Worm (Caenorhabditis elegans) whole organism, early embryonic: ENCODE results near the gene F25B3.2.

Source experiments
- B0310.2 ChIP-seq: sonication (generic microtip); optimal IDR thresholded peaks from 2 replicates; lab custom pipeline; 2016; ENCODE audit warnings: mild to moderate bottlenecking, missing genetic modification characterization, missing compliant biosample characterization
- F13C5.2 ChIP-seq: sonication (generic microtip); optimal IDR thresholded peaks from 2 replicates; lab custom pipeline; 2017; ENCODE audit warnings: mild to moderate bottlenecking, missing genetic modification characterization, inconsistent platforms, missing compliant biosample characterization
- aly-1 ChIP-seq: sonication (generic microtip); optimal IDR thresholded peaks from 2 replicates; lab custom pipeline; 2016; ENCODE audit warnings: missing genetic modification characterization, missing compliant biosample characterization
- ama-1 ChIP-seq: fragments of 150-350 bp; optimal IDR thresholded peaks from 2 replicates; lab custom pipeline; 2014
- ceh-13 ChIP-seq: fragments of 200-800 bp; sonication (Bioruptor generic); optimal IDR thresholded peaks from 2 replicates; lab custom pipeline; 2018; ENCODE audit warnings: mild to moderate bottlenecking, missing genetic modification characterization, missing compliant biosample characterization
- ceh-36 ChIP-seq: sonication (generic microtip); optimal IDR thresholded peaks from 2 replicates; lab custom pipeline; 2016; ENCODE audit warnings: missing genetic modification characterization, inconsistent platforms, missing compliant biosample characterization
- ets-7 ChIP-seq: sonication (generic microtip); optimal IDR thresholded peaks from 2 replicates; lab custom pipeline; 2016; ENCODE audit warnings: missing genotype, missing genetic modification characterization, missing compliant biosample characterization
- flt-1 ChIP-seq: fragments of 200-800 bp; sonication (Bioruptor generic); IDR thresholded peaks from 2 replicates; pipeline ENCODE4 v1.3.6; 2022; ENCODE audit warnings: missing genetic modification characterization, missing compliant biosample characterization
- hmbx-1 ChIP-seq: sonication (generic microtip); optimal IDR thresholded peaks from 2 replicates; lab custom pipeline; 2016; ENCODE audit warnings: mild to moderate bottlenecking, missing genetic modification characterization, missing compliant biosample characterization
- hmg-4 ChIP-seq: fragments of 200-800 bp; sonication (Bioruptor generic); optimal IDR thresholded peaks from 2 replicates; lab custom pipeline; 2018; ENCODE audit warnings: mild to moderate bottlenecking, missing genetic modification characterization, missing compliant biosample characterization
- hnd-1 ChIP-seq: sonication (generic microtip); optimal IDR thresholded peaks from 2 replicates; lab custom pipeline; 2016; ENCODE audit warnings: missing genetic modification characterization, missing compliant biosample characterization
- pes-1 ChIP-seq: fragments of 200-800 bp; sonication (Bioruptor generic); IDR thresholded peaks from 2 replicates; pipeline ENCODE4 v1.3.6; 2022; ENCODE audit warnings: missing genetic modification reagents, missing genetic modification characterization, missing compliant biosample characterization
- scrt-1 ChIP-seq: fragments of 200-800 bp; sonication (Bioruptor generic); IDR thresholded peaks from 2 replicates; pipeline ENCODE4 v1.3.6; 2022; ENCODE audit warnings: missing genetic modification characterization, missing compliant biosample characterization
- sea-1 ChIP-seq: fragments of 200-800 bp; sonication (Bioruptor generic); conservative IDR thresholded peaks from 2 replicates; pipeline ENCODE4 v1.3.6; 2022; ENCODE audit warnings: missing genetic modification characterization, missing compliant biosample characterization
- tbx-11 ChIP-seq: fragments of 200-800 bp; sonication (Bioruptor generic); IDR thresholded peaks from 2 replicates; pipeline ENCODE4 v1.3.6; 2022; ENCODE audit warnings: missing genetic modification characterization, missing compliant biosample characterization
- tbx-37 ChIP-seq: fragments of 200-800 bp; sonication (Bioruptor generic); conservative IDR thresholded peaks from 2 replicates; pipeline ENCODE4 v1.3.6; 2022; ENCODE audit warnings: missing genetic modification reagents, missing genetic modification characterization, missing compliant biosample characterization
- tra-4 ChIP-seq: sonication (generic microtip); optimal IDR thresholded peaks from 2 replicates; lab custom pipeline; 2017; ENCODE audit warnings: missing genetic modification characterization, missing compliant biosample characterization

F25B3.2 gene

ce11 chrV:9628603-9629002, 51.5 kb downstream of the F25B3.2 start:
- no peak for TF ChIP-seq flt-1 (GFP tag; lab: Robert Waterston, UW)
- TF ChIP-seq tbx-37 (GFP tag; lab: Robert Waterston, UW), result no peak
- no peak for TF ChIP-seq ceh-36 (tag; lab: Kevin White, UChicago)
- TF ChIP-seq ceh-13 (GFP tag; lab: Kevin White, UChicago), result no peak
- TF ChIP-seq F13C5.2 (tag; lab: Kevin White, UChicago), result no peak
- TF ChIP-seq hmg-4 (GFP tag; lab: Kevin White, UChicago), result peak; percentile 5
- TF ChIP-seq B0310.2, result no peak

ce11 chrV:9629114-9629513, 52.0 kb downstream of the F25B3.2 start, which contains the start of gene idpc-3:
idpc-3 (minus strand) TSS chrV:9629214.
- TF ChIP-seq B0310.2 (no peak), scrt-1 (GFP tag; lab: Robert Waterston, UW) (no peak), tbx-11 (GFP tag; lab: Robert Waterston, UW) (no peak), ets-7 (tag; lab: Kevin White, UChicago) (no peak), ama-1 (lab: Kevin White, UChicago) (no peak), sea-1 (no peak), hnd-1 (no peak), ceh-36 (tag; lab: Kevin White, UChicago) (no peak), F13C5.2 (tag; lab: Kevin White, UChicago) (no peak), tbx-37 (GFP tag; lab: Robert Waterston, UW) (no peak)

ce11 chrV:9629643-9630042, 52.6 kb downstream of the F25B3.2 start, which contains the start of gene col-146:
col-146 (plus strand) TSS chrV:9629943.
- TF ChIP-seq ceh-13 (GFP tag; lab: Kevin White, UChicago) (no peak), F13C5.2 (tag; lab: Kevin White, UChicago) (no peak), ceh-36 (tag; lab: Kevin White, UChicago) (no peak), pes-1 (no peak), hnd-1 (no peak), tbx-37 (GFP tag; lab: Robert Waterston, UW) (no peak), hmg-4 (GFP tag; lab: Kevin White, UChicago) (no peak), tra-4 (no peak), tbx-11 (GFP tag; lab: Robert Waterston, UW) (no peak), ama-1 (lab: Kevin White, UChicago) (no peak), hmbx-1 (tag; lab: Kevin White, UChicago) (no peak), aly-1 (tag; lab: Kevin White, UChicago) (no peak), B0310.2 (no peak), scrt-1 (GFP tag; lab: Robert Waterston, UW) (no peak), sea-1 (no peak), ets-7 (tag; lab: Kevin White, UChicago) (no peak), flt-1 (GFP tag; lab: Robert Waterston, UW) (no peak)
